Worm (Caenorhabditis elegans) whole organism, L1 larva: ENCODE data around the gene clec-250.

Experiments
- C04F5.9 ChIP-seq: sonication (generic microtip); optimal IDR thresholded peaks from 2 replicates; lab custom pipeline; 2016; ENCODE audit warnings: missing genetic modification characterization, missing compliant biosample characterization
- C16A3.4 ChIP-seq: fragments of 150-350 bp; optimal IDR thresholded peaks from 2 replicates; lab custom pipeline; 2014; ENCODE audit warnings: missing biosample characterization, missing genetic modification characterization
- C34B4.2 ChIP-seq: sonication (generic microtip); optimal IDR thresholded peaks from 2 replicates; lab custom pipeline; 2017; ENCODE audit warnings: mild to moderate bottlenecking, missing genetic modification characterization, missing compliant biosample characterization
- F16B12.6 ChIP-seq: fragments of 150-350 bp; optimal IDR thresholded peaks from 2 replicates; lab custom pipeline; 2014; ENCODE audit warnings: missing biosample characterization, missing genetic modification characterization
- Y116A8C.19 ChIP-seq: sonication (generic microtip); optimal IDR thresholded peaks from 2 replicates; lab custom pipeline; 2016; ENCODE audit warnings: missing compliant biosample characterization, missing genetic modification characterization, borderline replicate concordance
- ceh-63 ChIP-seq: fragments of 200-800 bp; sonication (Bioruptor generic); optimal IDR thresholded peaks from 2 replicates; lab custom pipeline; 2018; ENCODE audit warnings: mild to moderate bottlenecking, missing genetic modification characterization, missing compliant biosample characterization
- ceh-88 ChIP-seq: fragments of 200-800 bp; sonication (Bioruptor generic); IDR thresholded peaks from 2 replicates; pipeline ENCODE4 v1.3.6; 2022; ENCODE audit warnings: missing genetic modification characterization, missing compliant biosample characterization
- ceh-90 ChIP-seq: sonication (generic microtip); optimal IDR thresholded peaks from 2 replicates; lab custom pipeline; 2016; ENCODE audit warnings: missing genetic modification characterization, missing compliant biosample characterization
- dpl-1 ChIP-seq, 3 experiments: fragments of 150-350 bp in 2 of 3; sonication (generic microtip) in 1 of 3; optimal IDR thresholded peaks; 2 replicates each; lab custom pipeline; 2014 to 2017; ENCODE audit warnings: missing biosample characterization in 3 of 3, missing genetic modification characterization in 3 of 3, missing genetic modification reagents in 3 of 3
- dsc-1 ChIP-seq: sonication (generic microtip); optimal IDR thresholded peaks from 2 replicates; lab custom pipeline; 2016; ENCODE audit warnings: mild to moderate bottlenecking, missing genetic modification characterization, missing compliant biosample characterization
- efl-1 ChIP-seq, 4 experiments: fragments of 150-350 bp; optimal IDR thresholded peaks in 3 of 4; peaks in 1 of 4; 1 replicate in 1 of 4; 2 replicates in 3 of 4; lab custom pipeline; 2014; ENCODE audit warnings: missing biosample characterization in 2 of 4, missing genetic modification characterization in 2 of 4, missing genetic modification reagents in 2 of 4
- egl-27 ChIP-seq, 2 experiments: fragments of 150-350 bp in 1 of 2; sonication (generic microtip); optimal IDR thresholded peaks; 3 replicates each; lab custom pipeline; 2017 to 2018; ENCODE audit warnings: missing biosample characterization in 2 of 2, missing genetic modification characterization in 2 of 2, missing genetic modification reagents in 2 of 2
- elt-2 ChIP-seq: sonication (generic microtip); optimal IDR thresholded peaks from 2 replicates; lab custom pipeline; 2016; ENCODE audit warnings: missing genetic modification characterization, mild to moderate bottlenecking, inconsistent platforms, missing compliant biosample characterization, missing genetic modification reagents
- elt-3 ChIP-seq, 6 experiments: fragments of 150-350 bp in 1 of 6; sonication (generic microtip); optimal IDR thresholded peaks; 2 replicates each; lab custom pipeline; 2017 to 2018; ENCODE audit warnings: missing biosample characterization in 6 of 6, missing genetic modification characterization in 6 of 6, inconsistent platforms in 1 of 6
- ets-5 ChIP-seq: fragments of 200-800 bp; sonication (Bioruptor generic); IDR thresholded peaks from 2 replicates; pipeline ENCODE4 v1.3.6; 2022; ENCODE audit warnings: missing genetic modification characterization, missing compliant biosample characterization
- fkh-4 ChIP-seq: sonication (generic microtip); optimal IDR thresholded peaks from 2 replicates; lab custom pipeline; 2016; ENCODE audit warnings: missing compliant biosample characterization, missing genetic modification characterization, borderline replicate concordance
- grh-1 ChIP-seq: fragments of 200-800 bp; sonication (Bioruptor generic); IDR thresholded peaks from 2 replicates; pipeline ENCODE4 v1.3.6; 2022; ENCODE audit warnings: missing genetic modification reagents, missing genetic modification characterization, missing compliant biosample characterization
- hlh-4 ChIP-seq: sonication (generic microtip); optimal IDR thresholded peaks from 2 replicates; lab custom pipeline; 2016; ENCODE audit warnings: mild to moderate bottlenecking, missing genetic modification characterization, missing compliant biosample characterization
- jun-1 ChIP-seq: fragments of 150-350 bp; optimal IDR thresholded peaks from 2 replicates; lab custom pipeline; 2014; ENCODE audit warnings: missing biosample characterization, missing genetic modification reagents, missing genetic modification characterization
- lin-14 ChIP-seq: fragments of 200-800 bp; sonication (Bioruptor generic); optimal IDR thresholded peaks from 2 replicates; lab custom pipeline; 2018; ENCODE audit warnings: mild to moderate bottlenecking, missing genetic modification characterization, moderate library complexity, missing compliant biosample characterization
- lin-15B ChIP-seq: fragments of 150-350 bp; sonication (generic microtip); optimal IDR thresholded peaks from 3 replicates; lab custom pipeline; 2014; ENCODE audit warnings: missing biosample characterization, missing genetic modification characterization
- lsy-2 ChIP-seq, 2 experiments: fragments of 150-350 bp; optimal IDR thresholded peaks; 2 replicates each; lab custom pipeline; 2014; ENCODE audit warnings: missing biosample characterization in 2 of 2, missing genetic modification characterization in 2 of 2
- mab-9 ChIP-seq: fragments of 200-800 bp; sonication (Bioruptor generic); IDR thresholded peaks from 2 replicates; pipeline ENCODE4 v1.3.6; 2022; ENCODE audit warnings: missing genetic modification reagents, missing genetic modification characterization, missing compliant biosample characterization
- mef-2 ChIP-seq: fragments of 150-350 bp; optimal IDR thresholded peaks from 2 replicates; lab custom pipeline; 2014; ENCODE audit warnings: missing biosample characterization, missing genetic modification characterization
- nhr-11 ChIP-seq: fragments of 150-350 bp; optimal IDR thresholded peaks from 2 replicates; lab custom pipeline; 2014; ENCODE audit warnings: missing biosample characterization, missing genetic modification characterization
- nhr-12 ChIP-seq: sonication (generic microtip); optimal IDR thresholded peaks from 2 replicates; lab custom pipeline; 2017; ENCODE audit warnings: missing biosample characterization, missing genetic modification characterization
- nhr-19 ChIP-seq: fragments of 200-800 bp; sonication (Bioruptor generic); conservative IDR thresholded peaks from 2 replicates; pipeline ENCODE4 v1.3.6; 2022; ENCODE audit warnings: missing genetic modification characterization, missing compliant biosample characterization
- nhr-47 ChIP-seq: sonication (generic microtip); optimal IDR thresholded peaks from 2 replicates; lab custom pipeline; 2016; ENCODE audit warnings: mild to moderate bottlenecking, missing genetic modification characterization, moderate library complexity, missing compliant biosample characterization
- nhr-77 ChIP-seq: fragments of 150-350 bp; optimal IDR thresholded peaks from 2 replicates; lab custom pipeline; 2014; ENCODE audit warnings: missing biosample characterization, missing genetic modification characterization
- nhr-85 ChIP-seq: sonication (generic microtip); peaks from one replicate; lab custom pipeline; 2016; ENCODE audit warnings: missing genetic modification characterization, inconsistent platforms, missing compliant biosample characterization
- nhr-90 ChIP-seq: sonication (generic microtip); optimal IDR thresholded peaks from 2 replicates; lab custom pipeline; 2016; ENCODE audit warnings: mild to moderate bottlenecking, missing genetic modification characterization, missing compliant biosample characterization; ENCODE audit not compliant: poor library complexity
- pag-3 ChIP-seq: sonication (generic microtip); optimal IDR thresholded peaks from 2 replicates; lab custom pipeline; 2017; ENCODE audit warnings: missing genetic modification characterization, mild to moderate bottlenecking, missing compliant biosample characterization, antibody characterized with exemption, borderline replicate concordance; ENCODE audit not compliant: insufficient read depth
- pax-3 ChIP-seq: fragments of 200-800 bp; sonication (Bioruptor generic); optimal IDR thresholded peaks from 2 replicates; lab custom pipeline; 2018; ENCODE audit warnings: mild to moderate bottlenecking, missing genetic modification characterization, moderate library complexity, missing compliant biosample characterization
- skn-1 ChIP-seq: fragments of 150-350 bp; optimal IDR thresholded peaks from 2 replicates; lab custom pipeline; 2014; ENCODE audit warnings: missing biosample characterization, missing genetic modification characterization
- snpc-4 ChIP-seq: fragments of 150-350 bp; optimal IDR thresholded peaks from 2 replicates; lab custom pipeline; 2014; ENCODE audit warnings: missing biosample characterization, missing genetic modification characterization
- swsn-7 ChIP-seq: sonication (generic microtip); optimal IDR thresholded peaks from 2 replicates; lab custom pipeline; 2016; ENCODE audit warnings: missing genetic modification characterization, missing compliant biosample characterization
- unc-62 ChIP-seq: fragments of 150-350 bp; optimal IDR thresholded peaks from 2 replicates; lab custom pipeline; 2014; ENCODE audit warnings: missing biosample characterization, missing genetic modification reagents, missing genetic modification characterization
- unc-98 ChIP-seq: fragments of 200-800 bp; sonication (Bioruptor generic); IDR thresholded peaks from 2 replicates; pipeline ENCODE4 v1.3.6; 2022; ENCODE audit warnings: missing genetic modification characterization, missing compliant biosample characterization
- vab-15 ChIP-seq: sonication (generic microtip); optimal IDR thresholded peaks from 2 replicates; lab custom pipeline; 2017; ENCODE audit warnings: missing genotype, mild to moderate bottlenecking, missing genetic modification characterization, missing compliant biosample characterization

Gene clec-250

ce11 chrV:18721873-18722272 lies 20.1 kb downstream of the clec-250 start:
- TF ChIP-seq elt-3 (tag; optimal IDR thresholded peaks at IDR 0.05; lab: Kevin White, UChicago) (no peak), grh-1 (GFP tag; lab: Robert Waterston, UW) (0 out of 2 replicates have a peak, but pooled peaks have one; percentile 15)

- TF ChIP-seq nhr-90 (tag; lab: Kevin White, UChicago), result no peak
- TF ChIP-seq lin-15B, result no peak
- TF ChIP-seq nhr-47 (tag; lab: Kevin White, UChicago), result no peak
- no peak for TF ChIP-seq nhr-11 (tag; lab: Kevin White, UChicago)
- TF ChIP-seq skn-1 (tag; lab: Kevin White, UChicago), result no peak
- no peak for TF ChIP-seq vab-15 (tag; lab: Kevin White, UChicago)
- no peak for TF ChIP-seq swsn-7 (tag; lab: Kevin White, UChicago)
- TF ChIP-seq ceh-90 (tag; lab: Kevin White, UChicago), result no peak
- no peak for TF ChIP-seq pax-3
- TF ChIP-seq efl-1 (optimal IDR thresholded peaks at IDR 0.05; lab: Kevin White, UChicago), result no peak
- TF ChIP-seq efl-1 (GFP tag; optimal IDR thresholded peaks at IDR 0.05 in 1 of 2; lab: Kevin White, UChicago), result peak in 1 of 2 experiments; percentile 87
- TF ChIP-seq ets-5 (GFP tag; lab: Robert Waterston, UW), result 0 out of 2 replicates have a peak, but pooled peaks have one; percentile 79
- no peak for TF ChIP-seq nhr-77 (tag; lab: Kevin White, UChicago)
- no peak for TF ChIP-seq snpc-4 (tag; lab: Kevin White, UChicago)
- no peak for TF ChIP-seq fkh-4 (tag; lab: Kevin White, UChicago)
- TF ChIP-seq dsc-1 (tag; lab: Kevin White, UChicago), result no peak
- no peak for TF ChIP-seq ceh-88 (GFP tag; lab: Robert Waterston, UW)
- no peak for TF ChIP-seq pag-3
- TF ChIP-seq Y116A8C.19 (tag; lab: Kevin White, UChicago), result no peak
- TF ChIP-seq dpl-1 (GFP tag; optimal IDR thresholded peaks at IDR 0.05; lab: Kevin White, UChicago), result no peak
- no peak for TF ChIP-seq ceh-63
- TF ChIP-seq lsy-2 (tag; optimal IDR thresholded peaks at IDR 0.05; lab: Kevin White, UChicago), result no peak
- TF ChIP-seq nhr-85 (tag; lab: Kevin White, UChicago), result peak; percentile 75
- TF ChIP-seq C34B4.2 (tag; lab: Kevin White, UChicago), result peak; percentile 14
- no peak for TF ChIP-seq lin-14 (GFP tag; lab: Kevin White, UChicago)
- no peak for TF ChIP-seq hlh-4
- TF ChIP-seq elt-2 (tag; lab: Kevin White, UChicago), result peak; percentile 24
- TF ChIP-seq grh-1 (GFP tag; lab: Robert Waterston, UW), result 0 out of 2 replicates have a peak, but pooled peaks have one; percentile 42
- no peak for TF ChIP-seq mab-9 (GFP tag; lab: Robert Waterston, UW)
Observed at ce11 chrV:18719956-18720489, 22.0 kb downstream of the clec-250 start, which contains the start of gene Y17D7C.2. TSS of gene Y17D7C.2 (minus strand) at chrV:18719987.

ce11 chrV:18719412-18719811 lies 22.6 kb downstream of the clec-250 start:
- TF ChIP-seq jun-1 (tag; lab: Kevin White, UChicago) (no peak), efl-1 (optimal IDR thresholded peaks at IDR 0.05; lab: Kevin White, UChicago) (no peak), efl-1 (GFP tag; optimal IDR thresholded peaks at IDR 0.05 in 1 of 2; lab: Kevin White, UChicago) (peak in 1 of 2 experiments; percentile 91), elt-2 (tag; lab: Kevin White, UChicago) (no peak), egl-27 (tag; optimal IDR thresholded peaks at IDR 0.05; lab: Kevin White, UChicago) (no peak)

- TF ChIP-seq grh-1 (GFP tag; lab: Robert Waterston, UW) (peak; percentile 37), nhr-85 (tag; lab: Kevin White, UChicago) (peak; percentile 72), unc-62 (no peak), nhr-47 (tag; lab: Kevin White, UChicago) (peak; percentile 71), nhr-19 (0 out of 2 replicates have a peak, but pooled peaks have one; percentile 34), unc-98 (GFP tag; lab: Robert Waterston, UW) (0 out of 2 replicates have a peak, but pooled peaks have one; percentile 12), F16B12.6 (tag; lab: Kevin White, UChicago) (no peak), mef-2 (no peak), nhr-12 (tag; lab: Kevin White, UChicago) (no peak), Y116A8C.19 (tag; lab: Kevin White, UChicago) (no peak), pag-3 (no peak), C16A3.4 (tag; lab: Kevin White, UChicago) (no peak), vab-15 (tag; lab: Kevin White, UChicago) (no peak), dpl-1 (GFP tag; optimal IDR thresholded peaks at IDR 0.05; lab: Kevin White, UChicago) (no peak), ceh-90 (tag; lab: Kevin White, UChicago) (no peak), C04F5.9 (tag; lab: Kevin White, UChicago) (no peak), lin-15B (no peak), ets-5 (GFP tag; lab: Robert Waterston, UW) (0 out of 2 replicates have a peak, but pooled peaks have one; percentile 34)
Observed at ce11 chrV:18712118-18712517, 29.9 kb downstream of the clec-250 start.
